Fruit fly (Drosophila melanogaster): ENCODE measurements around the gene CG5274.

CG5274 gene

DNA sequence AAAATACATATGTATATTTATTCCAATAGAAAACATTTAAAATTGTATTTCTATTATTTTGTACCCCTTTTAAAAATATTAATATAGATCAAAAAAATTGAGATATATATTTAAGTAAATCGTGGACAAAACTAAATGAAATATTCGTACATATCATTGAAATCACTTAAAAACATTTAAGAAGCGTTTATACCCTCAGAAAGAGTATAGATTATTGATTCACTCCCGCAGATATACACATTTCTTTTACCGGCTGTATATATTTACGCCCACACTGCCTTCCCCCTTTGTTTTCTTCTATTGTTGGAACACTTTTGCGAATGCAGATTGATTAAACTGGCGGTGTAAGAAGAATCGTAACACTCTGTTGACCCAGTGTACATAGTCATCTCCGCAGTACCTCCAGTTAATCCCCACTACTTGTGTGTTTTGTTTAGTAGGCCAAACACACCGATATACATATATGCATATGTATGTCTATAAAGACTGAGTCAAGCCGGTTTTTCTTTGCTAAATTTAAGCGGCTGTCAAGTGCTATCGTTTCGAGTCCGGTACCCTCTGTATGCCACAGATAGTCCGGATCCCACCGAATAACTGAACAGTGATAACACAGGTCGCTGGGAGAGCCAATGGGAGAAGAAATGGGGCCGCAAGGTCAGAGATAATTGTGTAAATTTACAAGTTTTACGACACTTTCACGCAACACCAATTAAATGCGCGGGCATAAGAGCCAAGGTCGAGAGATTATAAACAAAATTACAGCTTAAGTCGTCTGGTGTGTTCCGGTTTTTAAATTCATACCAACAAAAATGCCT, 44.2 kb upstream of the CG5274 start (continued):
- TF ChIP-seq pho (GFP tag; optimal IDR thresholded peaks at IDR 0.05) = no peak
- peak; percentile 22 for TF ChIP-seq CG34376 (GFP tag; optimal IDR thresholded peaks at IDR 0.05)
- no peak for TF ChIP-seq CG14441 (GFP tag; IDR thresholded peaks at IDR 0.05)
- TF ChIP-seq CG8089 (GFP tag; optimal IDR thresholded peaks at IDR 0.05) = peak; percentile 83
- TF ChIP-seq dysf (GFP tag; IDR thresholded peaks at IDR 0.05) = no peak
- TF ChIP-seq Nf-YA (GFP tag; IDR thresholded peaks at IDR 0.05) = no peak
- no peak for TF ChIP-seq jigr1 (GFP tag; IDR thresholded peaks at IDR 0.05)
- TF ChIP-seq B-H1 (GFP tag; IDR thresholded peaks at IDR 0.05) = no peak
- TF ChIP-seq PHDP (tag; optimal IDR thresholded peaks at IDR 0.05) = peak; percentile 42
- no peak for TF ChIP-seq ab (GFP tag; optimal IDR thresholded peaks at IDR 0.05)
- no peak for TF ChIP-seq sim (GFP tag; IDR thresholded peaks at IDR 0.05)
- TF ChIP-seq CG12104 (GFP tag; optimal IDR thresholded peaks at IDR 0.05) = no peak
- TF ChIP-seq Hmr (GFP tag; optimal IDR thresholded peaks at IDR 0.05) = peak; percentile 67
- TF ChIP-seq Chrac-16 (GFP tag; optimal IDR thresholded peaks at IDR 0.05) = no peak
- TF ChIP-seq Sry-β (GFP tag; optimal IDR thresholded peaks at IDR 0.05) = no peak
- no peak for TF ChIP-seq CG15514 (GFP tag; optimal IDR thresholded peaks at IDR 0.05)
- TF ChIP-seq cad (GFP tag; optimal IDR thresholded peaks at IDR 0.05) = no peak
- no peak for TF ChIP-seq CG7963 (GFP tag; IDR thresholded peaks at IDR 0.05; ENCODE audit: partially characterized antibody)
- TF ChIP-seq CG16815 (GFP tag; optimal IDR thresholded peaks at IDR 0.05) = no peak
- peak; percentile 1 for TF ChIP-seq trem (tag; optimal IDR thresholded peaks at IDR 0.05)
- TF ChIP-seq CG15479 (GFP tag; optimal IDR thresholded peaks at IDR 0.05) = peak; percentile 5
- peak; percentile 7; the same call in 1 of the 2 replicates for TF ChIP-seq crol (GFP tag; IDR thresholded peaks at IDR 0.05)
- TF ChIP-seq bsh (GFP tag; optimal IDR thresholded peaks at IDR 0.05) = peak in 1 of 2 experiments; percentile 58
- TF ChIP-seq E2f2 (GFP tag; IDR thresholded peaks at IDR 0.05) = 0 out of 2 replicates have a peak, but pooled peaks have one; percentile 25
- TF ChIP-seq cas (GFP tag; IDR thresholded peaks at IDR 0.05) = no peak
- TF ChIP-seq CG10274 (GFP tag; optimal IDR thresholded peaks at IDR 0.05) = no peak
- peak; percentile 59 for TF ChIP-seq CG8290 (GFP tag; optimal IDR thresholded peaks at IDR 0.05)
- TF ChIP-seq CG8290 (tag; optimal IDR thresholded peaks at IDR 0.05) = peak in 1 of 2 experiments; percentile 87
- peak; percentile 15 for TF ChIP-seq CG4617 (GFP tag; optimal IDR thresholded peaks at IDR 0.05; ENCODE audit: borderline replicate concordance)
- no peak for TF ChIP-seq ap (GFP tag; IDR thresholded peaks at IDR 0.05)
- TF ChIP-seq CG32767 (GFP tag; IDR thresholded peaks at IDR 0.05) = no peak
- TF ChIP-seq nerfin-1 (tag; optimal IDR thresholded peaks at IDR 0.05) = peak; percentile 49
- TF ChIP-seq Asciz (GFP tag; optimal IDR thresholded peaks at IDR 0.05) = peak; percentile 79
- TF ChIP-seq otp (GFP tag; IDR thresholded peaks at IDR 0.05) = 0 out of 3 replicates have a peak, but pooled peaks have one; percentile 56
- TF ChIP-seq toy (GFP tag; IDR thresholded peaks at IDR 0.05) = no peak
- TF ChIP-seq wor (GFP tag; IDR thresholded peaks at IDR 0.05) = no peak
- TF ChIP-seq tll (GFP tag; optimal IDR thresholded peaks at IDR 0.05) = no peak
- no peak for TF ChIP-seq CG3726 (GFP tag; IDR thresholded peaks at IDR 0.05)
- TF ChIP-seq chif (GFP tag; optimal IDR thresholded peaks at IDR 0.05) = peak; percentile 45 to 70
- peak; percentile 23 for TF ChIP-seq NK7.1 (GFP tag; optimal IDR thresholded peaks at IDR 0.05)
- TF ChIP-seq Abd-B (GFP tag; optimal IDR thresholded peaks at IDR 0.05) = peak; percentile 40
- peak; percentile 47 for TF ChIP-seq psq (GFP tag; optimal IDR thresholded peaks at IDR 0.05)
- TF ChIP-seq pfk (GFP tag; optimal IDR thresholded peaks at IDR 0.05) = peak; percentile 19
- TF ChIP-seq knrl (GFP tag; IDR thresholded peaks at IDR 0.05; ENCODE audit: partially characterized antibody) = no peak
- TF ChIP-seq danr (GFP tag; IDR thresholded peaks at IDR 0.05) = no peak
- TF ChIP-seq gcm (GFP tag; optimal IDR thresholded peaks at IDR 0.05) = no peak
- TF ChIP-seq sug (tag; optimal IDR thresholded peaks at IDR 0.05) = no peak
- peak; percentile 49; the same call in 2 of the 3 replicates for TF ChIP-seq CG11695 (GFP tag; IDR thresholded peaks at IDR 0.05)
- no peak for TF ChIP-seq hth (optimal IDR thresholded peaks at IDR 0.05)
- TF ChIP-seq p53 (GFP tag; optimal IDR thresholded peaks at IDR 0.05) = peak; percentile 50

Measured in whole organism, embryonic.